Worm (Caenorhabditis elegans): ENCODE data around the gene atn-1.

Gene atn-1

ce11 chrV:12478111-12478510, at the start of gene atn-1:
Gene atn-1, plus strand, starts transcription at chrV:12478411.
- no peak for TF ChIP-seq eor-1 (tag; optimal IDR thresholded peaks at IDR 0.05)
- no peak for TF ChIP-seq nhr-11 (tag; optimal IDR thresholded peaks at IDR 0.05)
- no peak for TF ChIP-seq nhr-23 (tag; optimal IDR thresholded peaks at IDR 0.05)
- TF ChIP-seq ceh-9 (tag; optimal IDR thresholded peaks at IDR 0.05), result no peak
- no peak for TF ChIP-seq hmg-11 (tag; optimal IDR thresholded peaks at IDR 0.05)
- no peak for TF ChIP-seq lin-39 (tag; optimal IDR thresholded peaks at IDR 0.05)
- no peak for TF ChIP-seq nhr-43 (tag; optimal IDR thresholded peaks at IDR 0.05; ENCODE audit: poor library complexity, severe bottlenecking)
- TF ChIP-seq jun-1 (tag; optimal IDR thresholded peaks at IDR 0.05), result no peak
- no peak for TF ChIP-seq snpc-4 (tag; optimal IDR thresholded peaks at IDR 0.05)
- TF ChIP-seq nhr-12 (tag; optimal IDR thresholded peaks at IDR 0.05), result no peak
- no peak for TF ChIP-seq nfya-1 (tag; optimal IDR thresholded peaks at IDR 0.05; ENCODE audit: insufficient read depth)
- TF ChIP-seq daf-12 (tag; optimal IDR thresholded peaks at IDR 0.05), result no peak
- no peak for TF ChIP-seq pha-4 (tag; optimal IDR thresholded peaks at IDR 0.05)
- no peak for TF ChIP-seq egl-27 (tag; optimal IDR thresholded peaks at IDR 0.05)
- no peak for TF ChIP-seq skn-1 (tag; optimal IDR thresholded peaks at IDR 0.05)
- TF ChIP-seq mdl-1 (tag; optimal IDR thresholded peaks at IDR 0.05), result no peak
- TF ChIP-seq lsy-12 (tag; optimal IDR thresholded peaks at IDR 0.05), result no peak
- TF ChIP-seq unc-62 (GFP tag; optimal IDR thresholded peaks at IDR 0.05), result no peak
- no peak for TF ChIP-seq nhr-76 (tag; optimal IDR thresholded peaks at IDR 0.05)
- no peak for TF ChIP-seq fos-1 (tag; optimal IDR thresholded peaks at IDR 0.05)

- TF ChIP-seq ceh-82 (tag; optimal IDR thresholded peaks at IDR 0.05), result no peak
- no peak for TF ChIP-seq nhr-237 (tag; optimal IDR thresholded peaks at IDR 0.05)
- TF ChIP-seq lin-39 (tag; optimal IDR thresholded peaks at IDR 0.05), result no peak
- TF ChIP-seq egl-5 (tag; optimal IDR thresholded peaks at IDR 0.05), result no peak
Measured at ce11 chrV:12429039-12429438, 49.2 kb upstream of the atn-1 start, which contains the start of gene C54D10.5. Gene C54D10.5, plus strand, starts transcription at chrV:12429339.

DNA sequence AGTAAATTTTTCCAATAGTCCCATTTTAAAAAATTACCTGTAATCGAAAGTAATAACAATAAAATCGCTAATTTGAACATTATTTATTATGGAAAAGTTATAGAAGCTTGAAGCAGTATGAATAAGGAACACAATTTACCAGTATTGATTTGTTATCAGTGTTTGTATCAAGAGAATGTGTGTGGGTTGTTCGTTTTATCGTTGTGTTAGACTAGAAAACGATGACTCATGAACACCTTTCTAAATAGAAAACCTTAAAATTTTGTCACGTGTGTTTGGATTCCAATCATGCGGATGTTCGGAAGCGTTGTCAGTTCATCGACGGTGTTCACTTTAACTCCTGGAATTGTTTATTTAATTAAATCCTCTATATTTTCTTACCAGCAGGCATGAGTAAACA, 46.1 kb upstream of the atn-1 start, which contains the start of gene C54D10.13:
Gene C54D10.13, minus strand, starts transcription at position 179 of the 400 bp plus-strand sequence.
- TF ChIP-seq nhr-12 (tag; optimal IDR thresholded peaks at IDR 0.05) (no peak), snpc-4 (tag; optimal IDR thresholded peaks at IDR 0.05) (no peak), ceh-82 (tag; optimal IDR thresholded peaks at IDR 0.05) (no peak), egl-5 (tag; optimal IDR thresholded peaks at IDR 0.05) (no peak), jun-1 (tag; optimal IDR thresholded peaks at IDR 0.05) (no peak), pqm-1 (tag; optimal IDR thresholded peaks at IDR 0.05) (peak; percentile 62), ZK546.5 (tag; optimal IDR thresholded peaks at IDR 0.05) (no peak), ztf-4 (tag; optimal IDR thresholded peaks at IDR 0.05) (no peak), nhr-23 (tag; optimal IDR thresholded peaks at IDR 0.05) (no peak), elt-2 (tag; optimal IDR thresholded peaks at IDR 0.05) (peak; percentile 48), nhr-76 (tag; optimal IDR thresholded peaks at IDR 0.05) (no peak), lsy-12 (tag; optimal IDR thresholded peaks at IDR 0.05) (no peak), daf-12 (tag; optimal IDR thresholded peaks at IDR 0.05) (no peak), fkh-10 (GFP tag; optimal IDR thresholded peaks at IDR 0.05) (no peak), lin-15B (tag; optimal IDR thresholded peaks at IDR 0.05) (no peak), ama-1 (optimal IDR thresholded peaks at IDR 0.05) (no peak)

DNA sequence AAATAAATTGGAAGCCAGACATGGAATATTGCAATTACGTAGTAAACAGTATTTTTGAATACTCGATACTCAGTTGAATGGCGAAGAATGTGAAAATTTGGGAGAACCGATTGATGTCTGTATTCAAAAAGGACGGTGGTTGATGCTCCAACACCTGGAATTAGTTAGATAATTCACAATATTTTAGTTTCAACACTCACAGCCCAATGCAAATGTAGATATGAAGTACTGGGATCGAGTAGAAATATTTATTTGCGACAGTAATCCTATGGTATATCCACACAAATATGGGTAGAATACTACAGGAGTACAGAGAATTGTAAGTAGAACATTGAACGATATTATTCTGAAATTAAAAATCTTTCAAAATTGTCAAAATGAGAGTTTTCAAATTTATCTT, 45.1 kb upstream of the atn-1 start:
- TF ChIP-seq ceh-28 (tag; optimal IDR thresholded peaks at IDR 0.05) (no peak), unc-39 (tag; optimal IDR thresholded peaks at IDR 0.05) (no peak), fkh-10 (GFP tag; optimal IDR thresholded peaks at IDR 0.05) (no peak), nhr-23 (tag; optimal IDR thresholded peaks at IDR 0.05) (no peak), hmg-11 (tag; optimal IDR thresholded peaks at IDR 0.05) (no peak), tbx-2 (tag; optimal IDR thresholded peaks at IDR 0.05) (no peak), eor-1 (tag; optimal IDR thresholded peaks at IDR 0.05) (no peak), ama-1 (optimal IDR thresholded peaks at IDR 0.05) (no peak), daf-12 (tag; optimal IDR thresholded peaks at IDR 0.05) (no peak), ztf-11 (tag; optimal IDR thresholded peaks at IDR 0.05) (no peak), lin-15B (tag; optimal IDR thresholded peaks at IDR 0.05) (no peak), pqm-1 (tag; optimal IDR thresholded peaks at IDR 0.05) (no peak), pha-4 (tag; optimal IDR thresholded peaks at IDR 0.05) (no peak), ceh-82 (tag; optimal IDR thresholded peaks at IDR 0.05) (no peak), nhr-28 (tag; optimal IDR thresholded peaks at IDR 0.05) (no peak), ceh-9 (tag; optimal IDR thresholded peaks at IDR 0.05) (no peak), nhr-76 (tag; optimal IDR thresholded peaks at IDR 0.05) (no peak)

Data from whole organism, L3 larva.